Fruit fly (Drosophila melanogaster) whole organism, pupa: ENCODE data around the gene CG33322.

Experiments
- CG10348 ChIP-seq: fragments of 200-800 bp; sonication (Bioruptor generic); IDR thresholded peaks from 2 replicates; pipeline ENCODE4 v1.3.6; 2022; ENCODE audit warnings: missing biosample characterization, missing genetic modification characterization
- CG13204 ChIP-seq: fragments of 200-800 bp; sonication (Bioruptor generic); optimal IDR thresholded peaks from 2 replicates; lab custom pipeline; 2018; ENCODE audit warnings: missing biosample characterization, mild to moderate bottlenecking, missing genetic modification characterization, moderate library complexity
- CG14655 ChIP-seq: fragments of 200-800 bp; sonication (Bioruptor generic); optimal IDR thresholded peaks from 3 replicates; lab custom pipeline; 2017; ENCODE audit warnings: mild to moderate bottlenecking, missing biosample characterization, missing genetic modification reagents, missing genetic modification characterization
- CG15710 ChIP-seq: fragments of 200-800 bp; sonication (Bioruptor generic); optimal IDR thresholded peaks from 2 replicates; lab custom pipeline; 2018; ENCODE audit warnings: missing biosample characterization, mild to moderate bottlenecking, missing genetic modification characterization, moderate library complexity
- CG32121 ChIP-seq: fragments of 200-800 bp; sonication (Bioruptor generic); IDR thresholded peaks from 2 replicates; pipeline ENCODE4 v1.3.6; 2022; ENCODE audit warnings: missing biosample characterization, missing genetic modification characterization
- CG8301 ChIP-seq: fragments of 200-800 bp; sonication (Bioruptor generic); optimal IDR thresholded peaks from 2 replicates; lab custom pipeline; 2018; ENCODE audit warnings: missing biosample characterization, mild to moderate bottlenecking, missing genetic modification characterization
- CG9948 ChIP-seq: fragments of 200-800 bp; sonication (Bioruptor generic); optimal IDR thresholded peaks from 2 replicates; lab custom pipeline; 2018; ENCODE audit warnings: missing biosample characterization, mild to moderate bottlenecking, missing genetic modification characterization, moderate library complexity
- D1 ChIP-seq: fragments of 200-800 bp; sonication (Bioruptor generic); optimal IDR thresholded peaks from 2 replicates; lab custom pipeline; 2018; ENCODE audit warnings: missing biosample characterization, mild to moderate bottlenecking, missing genetic modification characterization, moderate library complexity
- EcR ChIP-seq: fragments of 200-800 bp; sonication (Bioruptor generic); optimal IDR thresholded peaks from 3 replicates; lab custom pipeline; 2019; ENCODE audit warnings: missing biosample characterization, missing genetic modification characterization, mild to moderate bottlenecking, moderate library complexity, missing genetic modification reagents
- Ets98B ChIP-seq: fragments of 200-800 bp; sonication (Bioruptor generic); IDR thresholded peaks from 2 replicates; pipeline ENCODE4 v1.3.6; 2022; ENCODE audit warnings: missing biosample characterization, missing genetic modification characterization
- Pif1A ChIP-seq: fragments of 200-800 bp; sonication (Bioruptor generic); optimal IDR thresholded peaks from 3 replicates; lab custom pipeline; 2016; ENCODE audit warnings: missing biosample characterization, missing genetic modification characterization
- Snoo ChIP-seq: fragments of 200-800 bp; sonication (Bioruptor generic); optimal IDR thresholded peaks from 3 replicates; lab custom pipeline; 2017; ENCODE audit warnings: missing biosample characterization, mild to moderate bottlenecking, missing genetic modification characterization, inconsistent platforms
- gl ChIP-seq: fragments of 200-800 bp; sonication (Bioruptor generic); optimal IDR thresholded peaks from 2 replicates; lab custom pipeline; 2018; ENCODE audit warnings: missing biosample characterization, mild to moderate bottlenecking, missing genetic modification characterization
- rn ChIP-seq: fragments of 200-800 bp; sonication (Bioruptor generic); IDR thresholded peaks from 2 replicates; pipeline ENCODE4 v1.3.6; 2022; ENCODE audit warnings: missing biosample characterization, missing genetic modification characterization

DNA sequence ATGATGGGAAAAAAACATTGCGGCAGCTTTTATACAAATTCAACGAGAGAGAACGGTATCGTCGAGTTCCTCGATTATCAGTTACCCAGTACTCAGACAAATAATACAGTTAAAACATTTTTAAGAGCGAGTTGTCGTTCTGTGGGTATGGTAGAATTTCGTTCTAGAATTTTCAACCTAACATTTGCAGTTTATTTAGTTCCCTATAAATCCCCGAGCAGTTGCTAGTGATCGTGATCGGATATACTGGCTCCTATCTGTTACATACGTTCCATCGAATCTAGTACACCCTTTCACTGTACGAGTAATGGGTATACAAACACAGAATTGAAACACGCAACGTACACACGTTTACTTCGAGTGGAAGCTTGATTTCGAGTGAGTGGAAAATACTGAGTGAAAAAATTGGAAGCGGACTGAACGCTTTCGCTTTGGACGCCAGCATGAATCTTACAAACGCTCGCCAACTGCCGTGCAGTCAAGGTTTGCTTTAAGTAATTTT lies 48.8 kb upstream of the CG33322 start, which contains the start of gene CG9338:
- TF ChIP-seq D1 = peak; percentile 50
- TF ChIP-seq CG8301 = peak; percentile 77
- peak; percentile 92 for TF ChIP-seq Pif1A
- TF ChIP-seq CG10348 (GFP tag; lab: Robert Waterston, UW) = 0 out of 2 replicates have a peak, but pooled peaks have one; percentile 32
- TF ChIP-seq gl = no peak
- peak; percentile 75 for TF ChIP-seq CG14655 (GFP tag; lab: Kevin White, UChicago)
- peak; percentile 93 for TF ChIP-seq CG32121 (GFP tag; lab: Robert Waterston, UW)
- no peak for TF ChIP-seq CG9948 (tag; lab: Kevin White, UChicago)
- no peak for TF ChIP-seq EcR
- TF ChIP-seq Snoo (tag; lab: Kevin White, UChicago) = no peak
- no peak for TF ChIP-seq CG13204 (GFP tag; lab: Kevin White, UChicago)
- no peak for TF ChIP-seq CG15710 (tag; lab: Kevin White, UChicago)
- TF ChIP-seq Ets98B (GFP tag; lab: Robert Waterston, UW) = peak; percentile 91
- peak; percentile 73; the same call in 1 of the 2 replicates for TF ChIP-seq rn (GFP tag; lab: Robert Waterston, UW)
